Worm (Caenorhabditis elegans): ENCODE results near the gene moc-3.

Gene moc-3

DNA sequence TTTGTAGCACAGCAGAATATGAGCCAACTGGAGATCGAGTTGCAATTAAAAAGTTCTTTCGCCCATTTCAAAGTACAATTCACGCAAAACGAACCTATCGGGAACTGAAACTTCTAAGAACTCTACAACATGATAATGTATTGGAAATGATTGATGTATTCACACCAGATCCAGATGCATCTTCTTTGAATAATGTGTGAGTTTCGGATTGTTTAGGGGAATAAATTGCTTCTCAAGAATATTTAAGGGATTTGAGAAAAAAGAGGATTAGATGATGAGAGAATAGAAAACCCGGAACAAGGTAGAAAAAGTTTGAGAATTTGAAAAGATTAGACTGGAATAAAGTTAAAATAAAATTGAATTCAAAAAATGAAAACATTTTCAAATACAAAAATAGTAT, 14.0 kb downstream of the moc-3 start:
- TF ChIP-seq unc-55 (GFP tag; optimal IDR thresholded peaks at IDR 0.05) (peak; percentile 66), crh-2 (tag; optimal IDR thresholded peaks at IDR 0.05) (no peak), mdl-1 (tag; optimal IDR thresholded peaks at IDR 0.05) (no peak), nhr-21 (tag; optimal IDR thresholded peaks at IDR 0.05) (no peak), unc-62 (GFP tag; optimal IDR thresholded peaks at IDR 0.05) (no peak), nhr-12 (tag; optimal IDR thresholded peaks at IDR 0.05) (no peak), nhr-77 (tag; optimal IDR thresholded peaks at IDR 0.05) (no peak), snpc-4 (tag; optimal IDR thresholded peaks at IDR 0.05) (no peak)

DNA sequence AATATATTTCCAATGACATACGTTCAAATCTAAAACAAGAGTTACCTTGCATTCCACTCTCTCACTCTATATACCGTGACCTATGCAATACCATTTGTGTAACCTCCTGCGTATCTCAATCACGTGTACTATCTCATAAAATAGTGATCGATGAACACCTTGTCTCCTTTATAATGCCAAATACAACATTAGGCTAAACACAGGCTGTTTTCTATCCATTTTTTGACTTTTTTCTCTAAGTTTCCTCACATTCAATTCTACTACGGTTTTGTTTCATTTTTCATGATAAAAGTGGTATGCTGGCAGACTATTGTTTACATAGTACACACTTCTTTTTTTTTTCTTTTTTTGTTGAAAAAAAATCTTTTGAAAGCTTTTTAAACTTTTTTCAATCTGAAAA, 15.9 kb downstream of the moc-3 start:
- TF ChIP-seq unc-39 (tag; optimal IDR thresholded peaks at IDR 0.05) (no peak), lsy-2 (tag; optimal IDR thresholded peaks at IDR 0.05) (peak in 1 of 2 experiments; percentile 11), lin-39 (tag; optimal IDR thresholded peaks at IDR 0.05) (no peak), nhr-11 (tag; optimal IDR thresholded peaks at IDR 0.05) (no peak), nhr-10 (tag; optimal IDR thresholded peaks at IDR 0.05) (no peak), crh-2 (tag; optimal IDR thresholded peaks at IDR 0.05) (peak; percentile 53), mab-5 (tag; optimal IDR thresholded peaks at IDR 0.05) (no peak), nhr-6 (tag; optimal IDR thresholded peaks at IDR 0.05) (no peak), unc-55 (GFP tag; optimal IDR thresholded peaks at IDR 0.05) (no peak), nhr-12 (tag; optimal IDR thresholded peaks at IDR 0.05) (no peak), gmeb-1 (tag; optimal IDR thresholded peaks at IDR 0.05) (peak; percentile 29), C34F6.9 (tag; optimal IDR thresholded peaks at IDR 0.05) (peak; percentile 44), dmd-4 (tag; optimal IDR thresholded peaks at IDR 0.05) (no peak), ztf-11 (tag; optimal IDR thresholded peaks at IDR 0.05) (no peak), ceh-16 (tag; optimal IDR thresholded peaks at IDR 0.05) (no peak), mbf-1 (tag; optimal IDR thresholded peaks at IDR 0.05) (no peak), fos-1 (tag; optimal IDR thresholded peaks at IDR 0.05) (peak; percentile 19), nhr-237 (tag; optimal IDR thresholded peaks at IDR 0.05) (no peak), sma-9 (GFP tag; optimal IDR thresholded peaks at IDR 0.05) (peak; percentile 47), sma-9 (tag; optimal IDR thresholded peaks at IDR 0.05) (no peak), aly-2 (tag; optimal IDR thresholded peaks at IDR 0.05) (no peak), R02D3.7 (tag; optimal IDR thresholded peaks at IDR 0.05) (no peak), nhr-25 (tag; optimal IDR thresholded peaks at IDR 0.05) (peak; percentile 86), nhr-129 (tag; optimal IDR thresholded peaks at IDR 0.05) (peak; percentile 42), nhr-21 (tag; optimal IDR thresholded peaks at IDR 0.05) (peak; percentile 31), F13H6.1 (tag; optimal IDR thresholded peaks at IDR 0.05) (peak; percentile 28), elt-1 (tag; optimal IDR thresholded peaks at IDR 0.05) (no peak), ztf-1 (GFP tag; conservative IDR thresholded peaks at IDR 0.05) (no peak), lin-11 (tag; optimal IDR thresholded peaks at IDR 0.05) (no peak), mdl-1 (tag; optimal IDR thresholded peaks at IDR 0.05) (peak; percentile 60 to 69), ama-1 (optimal IDR thresholded peaks at IDR 0.05) (no peak)

ce11 chrIV:8148494-8148893, 18.1 kb downstream of the moc-3 start, which contains the start of gene pmk-1:
pmk-1 (plus strand) TSS chrIV:8148794.
- TF ChIP-seq mab-5 (tag; optimal IDR thresholded peaks at IDR 0.05) (no peak), nhr-77 (tag; optimal IDR thresholded peaks at IDR 0.05) (no peak)

ce11 chrIV:8151721-8152120, 21.4 kb downstream of the moc-3 start:
- TF ChIP-seq nhr-23 (tag; optimal IDR thresholded peaks at IDR 0.05), result no peak
- peak; percentile 64 for TF ChIP-seq crh-2 (tag; optimal IDR thresholded peaks at IDR 0.05)
- no peak for TF ChIP-seq sma-3 (GFP tag; optimal IDR thresholded peaks at IDR 0.05)
- TF ChIP-seq blmp-1 (tag; optimal IDR thresholded peaks at IDR 0.05; ENCODE audit: insufficient read depth), result no peak
- TF ChIP-seq sem-4 (tag; optimal IDR thresholded peaks at IDR 0.05), result no peak
- peak; percentile 11 for TF ChIP-seq skn-1 (tag; optimal IDR thresholded peaks at IDR 0.05)
- TF ChIP-seq nhr-237 (tag; optimal IDR thresholded peaks at IDR 0.05), result no peak
- no peak for TF ChIP-seq mbf-1 (tag; optimal IDR thresholded peaks at IDR 0.05)
- TF ChIP-seq snpc-4 (tag; optimal IDR thresholded peaks at IDR 0.05), result no peak
- no peak for TF ChIP-seq nhr-129 (tag; optimal IDR thresholded peaks at IDR 0.05)
- no peak for TF ChIP-seq nhr-6 (tag; optimal IDR thresholded peaks at IDR 0.05)
- TF ChIP-seq lsy-2 (tag; optimal IDR thresholded peaks at IDR 0.05), result peak in 1 of 2 experiments; percentile 1
- no peak for TF ChIP-seq lin-13 (GFP tag; optimal IDR thresholded peaks at IDR 0.05)
- TF ChIP-seq lin-39 (tag; optimal IDR thresholded peaks at IDR 0.05), result no peak
- TF ChIP-seq zag-1 (tag; optimal IDR thresholded peaks at IDR 0.05), result no peak
- no peak for TF ChIP-seq elt-1 (tag; optimal IDR thresholded peaks at IDR 0.05)
- TF ChIP-seq mab-5 (tag; optimal IDR thresholded peaks at IDR 0.05), result no peak
- TF ChIP-seq alr-1 (tag; optimal IDR thresholded peaks at IDR 0.05), result no peak
- TF ChIP-seq fos-1 (tag; optimal IDR thresholded peaks at IDR 0.05), result peak; percentile 75
- TF ChIP-seq nhr-77 (tag; optimal IDR thresholded peaks at IDR 0.05), result no peak
- no peak for TF ChIP-seq C34F6.9 (tag; optimal IDR thresholded peaks at IDR 0.05)
- TF ChIP-seq R02D3.7 (tag; optimal IDR thresholded peaks at IDR 0.05), result no peak
- no peak for TF ChIP-seq aly-2 (tag; optimal IDR thresholded peaks at IDR 0.05)
- no peak for TF ChIP-seq lin-11 (tag; optimal IDR thresholded peaks at IDR 0.05)
- no peak for TF ChIP-seq gmeb-1 (tag; optimal IDR thresholded peaks at IDR 0.05)
- peak; percentile 10 for TF ChIP-seq F13H6.1 (tag; optimal IDR thresholded peaks at IDR 0.05)
- no peak for TF ChIP-seq unc-55 (GFP tag; optimal IDR thresholded peaks at IDR 0.05)
- no peak for TF ChIP-seq ceh-82 (tag; optimal IDR thresholded peaks at IDR 0.05)
- no peak for TF ChIP-seq ztf-4 (tag; optimal IDR thresholded peaks at IDR 0.05)
- TF ChIP-seq nhr-10 (tag; optimal IDR thresholded peaks at IDR 0.05), result no peak
- TF ChIP-seq ZK546.5 (tag; optimal IDR thresholded peaks at IDR 0.05), result no peak
- no peak for TF ChIP-seq unc-62 (GFP tag; optimal IDR thresholded peaks at IDR 0.05)
- no peak for TF ChIP-seq elt-3 (tag; optimal IDR thresholded peaks at IDR 0.05)
- no peak for TF ChIP-seq ztf-11 (tag; optimal IDR thresholded peaks at IDR 0.05)
- TF ChIP-seq ama-1 (optimal IDR thresholded peaks at IDR 0.05), result no peak
